Worm (Caenorhabditis elegans): ENCODE results near the gene hpo-33.

DNA sequence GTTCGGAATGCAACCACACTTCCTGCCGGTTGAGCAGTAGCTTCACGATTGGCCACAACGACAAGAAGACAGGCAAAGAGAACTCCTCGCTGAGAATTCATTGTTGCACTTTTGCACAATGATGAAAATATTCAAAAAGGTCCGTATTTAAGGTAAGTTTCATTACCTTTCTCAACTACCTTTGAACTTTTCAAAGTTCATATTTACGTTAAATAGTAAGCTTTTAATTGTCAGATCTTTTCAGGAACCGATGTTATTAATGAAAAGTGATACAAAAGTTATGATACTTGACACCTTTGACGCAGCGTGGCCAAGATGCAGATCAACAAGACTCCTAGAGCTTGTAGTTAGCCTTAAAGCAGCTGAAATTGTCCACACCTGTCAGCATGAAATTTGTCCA, 21.0 kb upstream of the hpo-33 start, which contains the start of gene F49H6.12:
- TF ChIP-seq med-1 (GFP tag; optimal IDR thresholded peaks at IDR 0.05; ENCODE audit: insufficient read depth) (no peak), flt-1 (GFP tag; IDR thresholded peaks at IDR 0.05) (no peak), tab-1 (GFP tag; IDR thresholded peaks at IDR 0.05) (no peak), ref-1 (GFP tag; conservative IDR thresholded peaks at IDR 0.05) (no peak), cog-1 (tag; optimal IDR thresholded peaks at IDR 0.05) (no peak), ztf-23 (GFP tag; IDR thresholded peaks at IDR 0.05) (no peak)

Measured in whole organism, midembryonic.